Fruit fly (Drosophila melanogaster): ENCODE results near the gene CG14304.

Gene CG14304

DNA sequence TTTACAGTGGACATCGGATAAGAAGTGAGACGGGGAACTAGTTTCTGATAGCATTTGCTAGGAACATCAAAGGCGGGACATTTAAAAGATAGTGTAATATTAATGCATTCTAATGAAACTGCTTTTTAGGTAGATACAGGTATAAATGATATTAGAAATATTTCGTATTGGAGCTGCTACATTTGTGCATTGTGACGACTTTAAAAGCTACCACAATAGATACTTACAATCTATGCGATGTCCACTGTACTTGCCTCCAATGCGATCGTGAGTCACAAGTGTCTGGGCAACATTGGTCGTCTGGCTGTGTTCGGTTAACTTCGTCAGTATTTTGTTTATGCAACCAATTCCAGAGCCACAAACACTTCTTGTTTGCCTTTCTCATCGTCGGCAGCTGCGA, 48.7 kb upstream of the CG14304 start (continued):
- TF ChIP-seq Kr (GFP tag; optimal IDR thresholded peaks at IDR 0.05), result no peak
- no peak for TF ChIP-seq CG12219 (GFP tag; optimal IDR thresholded peaks at IDR 0.05)
- TF ChIP-seq D19A (tag; optimal IDR thresholded peaks at IDR 0.05), result no peak
- TF ChIP-seq ro (GFP tag; IDR thresholded peaks at IDR 0.05), result no peak
- TF ChIP-seq gce (GFP tag; IDR thresholded peaks at IDR 0.05), result no peak
- no peak for TF ChIP-seq CG31224 (GFP tag; IDR thresholded peaks at IDR 0.05)
- no peak for TF ChIP-seq CG3995 (GFP tag; optimal IDR thresholded peaks at IDR 0.05)
- TF ChIP-seq lbe (GFP tag; optimal IDR thresholded peaks at IDR 0.05), result no peak
- no peak for TF ChIP-seq br (optimal IDR thresholded peaks at IDR 0.05)
- no peak for TF ChIP-seq Lhr (GFP tag; optimal IDR thresholded peaks at IDR 0.05)
- peak; percentile 42 for TF ChIP-seq Meics (GFP tag; optimal IDR thresholded peaks at IDR 0.05)
- TF ChIP-seq tin (GFP tag; optimal IDR thresholded peaks at IDR 0.05), result peak; percentile 12
- no peak for TF ChIP-seq shn (GFP tag; optimal IDR thresholded peaks at IDR 0.05)
- TF ChIP-seq CG17385 (GFP tag; optimal IDR thresholded peaks at IDR 0.05), result no peak
- no peak for TF ChIP-seq CG16813 (GFP tag; IDR thresholded peaks at IDR 0.05; ENCODE audit: partially characterized antibody)
- no peak for TF ChIP-seq PHDP (tag; optimal IDR thresholded peaks at IDR 0.05)
- no peak for TF ChIP-seq lov (optimal IDR thresholded peaks at IDR 0.05)
- TF ChIP-seq lov (GFP tag; IDR thresholded peaks at IDR 0.05), result no peak
- TF ChIP-seq Nf-YB (GFP tag; optimal IDR thresholded peaks at IDR 0.05), result no peak
- TF ChIP-seq mirr (GFP tag; optimal IDR thresholded peaks at IDR 0.05), result no peak
- no peak for TF ChIP-seq CG6654 (GFP tag; optimal IDR thresholded peaks at IDR 0.05)
- peak; percentile 2 for TF ChIP-seq unpg (GFP tag; optimal IDR thresholded peaks at IDR 0.05)
- no peak for TF ChIP-seq CG2202 (tag; optimal IDR thresholded peaks at IDR 0.05)
- no peak for TF ChIP-seq her (GFP tag; optimal IDR thresholded peaks at IDR 0.05)
- TF ChIP-seq CG15269 (tag; optimal IDR thresholded peaks at IDR 0.05), result no peak
- TF ChIP-seq Max (GFP tag; optimal IDR thresholded peaks at IDR 0.05), result no peak
- peak; percentile 82 for TF ChIP-seq Drgx (GFP tag; IDR thresholded peaks at IDR 0.05)
- no peak for TF ChIP-seq ranshi (GFP tag; IDR thresholded peaks at IDR 0.05)
- no peak for TF ChIP-seq ssp (GFP tag; IDR thresholded peaks at IDR 0.05)
- peak; percentile 46; the same call in 1 of the 2 replicates for TF ChIP-seq Xrp1 (GFP tag; IDR thresholded peaks at IDR 0.05)
- no peak for TF ChIP-seq bowl (GFP tag; IDR thresholded peaks at IDR 0.05)
- no peak for TF ChIP-seq ewg (GFP tag; optimal IDR thresholded peaks at IDR 0.05)
- no peak for TF ChIP-seq HmgZ (tag; optimal IDR thresholded peaks at IDR 0.05)
- no peak for TF ChIP-seq CG42726 (GFP tag; IDR thresholded peaks at IDR 0.05; ENCODE audit: partially characterized antibody)
- TF ChIP-seq cas (GFP tag; IDR thresholded peaks at IDR 0.05), result no peak
- no peak for TF ChIP-seq CG11398 (GFP tag; optimal IDR thresholded peaks at IDR 0.05)
- no peak for TF ChIP-seq CG13624 (GFP tag; optimal IDR thresholded peaks at IDR 0.05)
- TF ChIP-seq Deaf1 (tag; optimal IDR thresholded peaks at IDR 0.05), result peak; percentile 66
- no peak for TF ChIP-seq CG7357 (GFP tag; IDR thresholded peaks at IDR 0.05)
- TF ChIP-seq Adf1 (GFP tag; IDR thresholded peaks at IDR 0.05), result no peak
- TF ChIP-seq CG32767 (GFP tag; IDR thresholded peaks at IDR 0.05), result no peak
- no peak for TF ChIP-seq nau (GFP tag; optimal IDR thresholded peaks at IDR 0.05)
- peak; percentile 28 to 37 for TF ChIP-seq bsh (GFP tag; optimal IDR thresholded peaks at IDR 0.05)
- no peak for TF ChIP-seq CG12391 (tag; optimal IDR thresholded peaks at IDR 0.05)
- no peak for TF ChIP-seq usp (GFP tag; optimal IDR thresholded peaks at IDR 0.05)
- TF ChIP-seq CG12659 (GFP tag; optimal IDR thresholded peaks at IDR 0.05), result peak; percentile 10
- TF ChIP-seq schlank (tag; optimal IDR thresholded peaks at IDR 0.05), result no peak
- TF ChIP-seq CG9215 (GFP tag; IDR thresholded peaks at IDR 0.05), result peak; percentile 24; the same call in 1 of the 2 replicates
- no peak for TF ChIP-seq CG4854 (GFP tag; optimal IDR thresholded peaks at IDR 0.05)
- TF ChIP-seq CG1647 (GFP tag; optimal IDR thresholded peaks at IDR 0.05), result no peak
- no peak for TF ChIP-seq corto (GFP tag; optimal IDR thresholded peaks at IDR 0.05)
- TF ChIP-seq Six4 (GFP tag; optimal IDR thresholded peaks at IDR 0.05), result no peak
- no peak for TF ChIP-seq twi (tag; optimal IDR thresholded peaks at IDR 0.05)
